Fruit fly (Drosophila melanogaster) whole organism, embryonic: Measurements from ENCODE around the gene ssp7.

Experiments used
- ATbp ChIP-seq: fragments of 200-800 bp; sonication (Bioruptor generic); optimal IDR thresholded peaks from 2 replicates; lab custom pipeline; 2017; ENCODE audit warnings: missing biosample characterization, mild to moderate bottlenecking, missing genetic modification characterization, missing genetic modification reagents
- Abd-B ChIP-seq: fragments of 200-800 bp; sonication (Bioruptor generic); optimal IDR thresholded peaks from 2 replicates; lab custom pipeline; 2018; ENCODE audit warnings: missing biosample characterization, mild to moderate bottlenecking, missing genetic modification characterization, moderate library complexity
- CG10321 ChIP-seq: fragments of 200-800 bp; sonication (Bioruptor generic); IDR thresholded peaks from 2 replicates; pipeline ENCODE4 v1.3.6; 2022; ENCODE audit warnings: missing biosample characterization, missing genetic modification characterization
- CG10366 ChIP-seq: fragments of 200-800 bp; sonication (Bioruptor generic); IDR thresholded peaks from 2 replicates; pipeline ENCODE4 v1.3.6; 2022; ENCODE audit warnings: missing biosample characterization, missing genetic modification characterization
- CG10979 ChIP-seq: fragments of 200-800 bp; sonication (Bioruptor generic); optimal IDR thresholded peaks from 2 replicates; lab custom pipeline; 2018; ENCODE audit warnings: missing biosample characterization, mild to moderate bottlenecking, missing genetic modification characterization, moderate library complexity
- CG11504 ChIP-seq: fragments of 200-800 bp; sonication (Bioruptor generic); optimal IDR thresholded peaks from 3 replicates; lab custom pipeline; 2019; ENCODE audit warnings: missing biosample characterization, mild to moderate bottlenecking, missing genetic modification characterization, moderate library complexity
- CG13123 ChIP-seq: fragments of 200-800 bp; sonication (Bioruptor generic); optimal IDR thresholded peaks from 2 replicates; lab custom pipeline; 2016; ENCODE audit warnings: missing biosample characterization, missing genetic modification characterization
- CG14710 ChIP-seq: fragments of 200-800 bp; sonication (Bioruptor generic); optimal IDR thresholded peaks from 3 replicates; lab custom pipeline; 2019; ENCODE audit warnings: missing biosample characterization, mild to moderate bottlenecking, missing genetic modification characterization, moderate library complexity
- CG15011 ChIP-seq: fragments of 200-800 bp; sonication (Bioruptor generic); optimal IDR thresholded peaks from 3 replicates; lab custom pipeline; 2018; ENCODE audit warnings: missing biosample characterization, mild to moderate bottlenecking, missing genetic modification characterization
- CG15514 ChIP-seq: fragments of 200-800 bp; sonication (Bioruptor generic); optimal IDR thresholded peaks from 3 replicates; lab custom pipeline; 2017; ENCODE audit warnings: missing biosample characterization, missing genetic modification characterization, mild to moderate bottlenecking, moderate library complexity, missing genetic modification reagents
- CG16815 ChIP-seq: fragments of 200-800 bp; sonication (Bioruptor generic); optimal IDR thresholded peaks from 3 replicates; lab custom pipeline; 2017; ENCODE audit warnings: missing biosample characterization, mild to moderate bottlenecking, missing genetic modification characterization
- CG17385 ChIP-seq: fragments of 200-800 bp; sonication (Bioruptor generic); optimal IDR thresholded peaks from 3 replicates; lab custom pipeline; 2018; ENCODE audit warnings: missing biosample characterization, mild to moderate bottlenecking, missing genetic modification characterization
- CG17802 ChIP-seq: fragments of 200-800 bp; sonication (Bioruptor generic); optimal IDR thresholded peaks from 2 replicates; lab custom pipeline; 2018; ENCODE audit warnings: missing biosample characterization, mild to moderate bottlenecking, missing genetic modification characterization, moderate library complexity
- CG2129 ChIP-seq: fragments of 200-800 bp; sonication (Bioruptor generic); IDR thresholded peaks from 2 replicates; pipeline ENCODE4 v1.3.6; 2022; ENCODE audit warnings: missing biosample characterization, missing genetic modification characterization; ENCODE audit not compliant: partially characterized antibody
- CG3163 ChIP-seq: fragments of 200-800 bp; sonication (Bioruptor generic); optimal IDR thresholded peaks from 3 replicates; lab custom pipeline; 2016; ENCODE audit warnings: missing biosample characterization, missing genetic modification characterization
- CG34376 ChIP-seq: fragments of 200-800 bp; sonication (Bioruptor generic); optimal IDR thresholded peaks from 2 replicates; lab custom pipeline; 2018; ENCODE audit warnings: missing biosample characterization, mild to moderate bottlenecking, missing genetic modification characterization
- CG42726 ChIP-seq: fragments of 200-800 bp; sonication (Bioruptor generic); IDR thresholded peaks from 2 replicates; pipeline ENCODE4 v1.3.6; 2022; ENCODE audit warnings: missing biosample characterization, missing genetic modification characterization; ENCODE audit not compliant: partially characterized antibody
- CG4282 ChIP-seq: fragments of 200-800 bp; sonication (Bioruptor generic); optimal IDR thresholded peaks from 2 replicates; lab custom pipeline; 2016; ENCODE audit warnings: missing biosample characterization, missing genetic modification characterization
- CG4424 ChIP-seq: fragments of 200-800 bp; sonication (Bioruptor generic); optimal IDR thresholded peaks from 3 replicates; lab custom pipeline; 2016; ENCODE audit warnings: missing biosample characterization, missing genetic modification characterization
- CG4707 ChIP-seq: fragments of 200-800 bp; sonication (Bioruptor generic); optimal IDR thresholded peaks from 2 replicates; lab custom pipeline; 2018; ENCODE audit warnings: missing biosample characterization, mild to moderate bottlenecking, missing genetic modification characterization, moderate library complexity
- CG4854 ChIP-seq: fragments of 200-800 bp; sonication (Bioruptor generic); optimal IDR thresholded peaks from 2 replicates; lab custom pipeline; 2016; ENCODE audit warnings: missing biosample characterization, missing genetic modification characterization, inconsistent platforms
- CG7357 ChIP-seq: fragments of 200-800 bp; sonication (Bioruptor generic); IDR thresholded peaks from 3 replicates; pipeline ENCODE4 v1.3.6; 2022; ENCODE audit warnings: missing biosample characterization, missing genetic modification characterization
- CG7839 ChIP-seq: fragments of 200-800 bp; sonication (Bioruptor generic); optimal IDR thresholded peaks from 3 replicates; lab custom pipeline; 2018; ENCODE audit warnings: missing biosample characterization, mild to moderate bottlenecking, missing genetic modification characterization, moderate library complexity
- Camta ChIP-seq: fragments of 200-800 bp; sonication (Bioruptor generic); optimal IDR thresholded peaks from 2 replicates; lab custom pipeline; 2016; ENCODE audit warnings: missing biosample characterization, missing genetic modification characterization
- Dbx ChIP-seq: fragments of 200-800 bp; sonication (Bioruptor generic); IDR thresholded peaks from 3 replicates; pipeline ENCODE4 v1.3.6; 2022; ENCODE audit warnings: missing biosample characterization, missing genetic modification characterization
- Dip3 ChIP-seq: fragments of 200-800 bp; sonication (Bioruptor generic); optimal IDR thresholded peaks from 3 replicates; lab custom pipeline; 2016; ENCODE audit warnings: missing biosample characterization, missing genetic modification characterization
- Hsf ChIP-seq: fragments of 200-800 bp; sonication (Bioruptor generic); optimal IDR thresholded peaks from 3 replicates; lab custom pipeline; 2016; ENCODE audit warnings: missing biosample characterization, missing genetic modification characterization
- MTF-1 ChIP-seq: fragments of 200-800 bp; sonication (Bioruptor generic); optimal IDR thresholded peaks from 2 replicates; lab custom pipeline; 2018; ENCODE audit warnings: missing biosample characterization, mild to moderate bottlenecking, missing genetic modification characterization, borderline replicate concordance
- Mad ChIP-seq: fragments of 200-800 bp; sonication (Bioruptor generic); optimal IDR thresholded peaks from 2 replicates; lab custom pipeline; 2016; ENCODE audit warnings: missing biosample characterization, missing genetic modification characterization
- Med ChIP-seq: fragments of 200-800 bp; sonication (Bioruptor generic); peaks from one replicate; lab custom pipeline; 2016; ENCODE audit warnings: missing biosample characterization, missing genetic modification characterization, mild to moderate bottlenecking, inconsistent platforms, moderate library complexity
- Nf-YB ChIP-seq: fragments of 200-800 bp; sonication (Bioruptor generic); optimal IDR thresholded peaks from 3 replicates; lab custom pipeline; 2019; ENCODE audit warnings: missing biosample characterization, mild to moderate bottlenecking, missing genetic modification characterization, moderate library complexity
- NfI ChIP-seq: fragments of 200-800 bp; sonication (Bioruptor generic); optimal IDR thresholded peaks from 3 replicates; lab custom pipeline; 2018; ENCODE audit warnings: missing biosample characterization, mild to moderate bottlenecking, missing genetic modification characterization, moderate library complexity
- Sin3A ChIP-seq: fragments of >200 bp; optimal IDR thresholded peaks from 2 replicates; lab custom pipeline; 2018
- Trl ChIP-seq, 3 experiments: fragments of >200 bp in 2 of 3; fragments of 200-800 bp in 1 of 3; sonication (Bioruptor generic) in 1 of 3; optimal IDR thresholded peaks; 2 replicates in 1 of 3; 3 replicates in 2 of 3; lab custom pipeline; 2016 to 2017; ENCODE audit warnings: missing biosample characterization in 1 of 3, missing genetic modification characterization in 1 of 3
- ash1 ChIP-seq: fragments of 200-800 bp; sonication (Bioruptor generic); optimal IDR thresholded peaks from 2 replicates; lab custom pipeline; 2018; ENCODE audit warnings: missing biosample characterization, mild to moderate bottlenecking, missing genetic modification characterization
- cad ChIP-seq: fragments of >200 bp; optimal IDR thresholded peaks from 2 replicates; lab custom pipeline; 2017; ENCODE audit warnings: missing biosample characterization, missing genetic modification characterization
- chif ChIP-seq, 2 experiments: fragments of 200-800 bp; sonication (Bioruptor generic); optimal IDR thresholded peaks; 3 replicates each; lab custom pipeline; 2016; ENCODE audit warnings: missing biosample characterization in 2 of 2, missing genetic modification characterization in 2 of 2
- crol ChIP-seq: fragments of 200-800 bp; sonication (Bioruptor generic); IDR thresholded peaks from 2 replicates; pipeline ENCODE4 v1.3.6; 2022; ENCODE audit warnings: missing biosample characterization, missing genetic modification characterization
- cwo ChIP-seq: fragments of 200-800 bp; sonication (Bioruptor generic); optimal IDR thresholded peaks from 3 replicates; lab custom pipeline; 2017; ENCODE audit warnings: missing biosample characterization, missing genetic modification characterization, mild to moderate bottlenecking, moderate library complexity, missing genetic modification reagents
- disco-r ChIP-seq: fragments of 200-800 bp; sonication (Bioruptor generic); optimal IDR thresholded peaks from 2 replicates; lab custom pipeline; 2016; ENCODE audit warnings: missing biosample characterization, missing genetic modification characterization
- ftz-f1 ChIP-seq: fragments of 200-800 bp; sonication (Bioruptor generic); optimal IDR thresholded peaks from 2 replicates; lab custom pipeline; 2016; ENCODE audit warnings: missing biosample characterization, missing genetic modification characterization
- gsb-n ChIP-seq: fragments of 200-800 bp; sonication (Bioruptor generic); optimal IDR thresholded peaks from 3 replicates; lab custom pipeline; 2018; ENCODE audit warnings: missing biosample characterization, mild to moderate bottlenecking, missing genetic modification characterization
- hkb ChIP-seq, 2 experiments: fragments of 200-800 bp in 1 of 2; fragments of >200 bp in 1 of 2; sonication (Bioruptor generic) in 1 of 2; IDR thresholded peaks in 1 of 2; optimal IDR thresholded peaks in 1 of 2; 2 replicates each; pipeline versions ENCODE4 v1.3.6 to Lab custom; 2017 to 2022; ENCODE audit warnings: missing biosample characterization in 1 of 2, missing genetic modification characterization in 1 of 2
- kay ChIP-seq: fragments of 200-800 bp; sonication (Bioruptor generic); optimal IDR thresholded peaks from 2 replicates; lab custom pipeline; 2016; ENCODE audit warnings: missing biosample characterization, missing genetic modification characterization
- lola ChIP-seq, 3 experiments: fragments of >200 bp in 2 of 3; fragments of 200-800 bp in 1 of 3; sonication (Bioruptor generic) in 1 of 3; optimal IDR thresholded peaks; 2 replicates each; lab custom pipeline; 2017 to 2019; ENCODE audit warnings: missing biosample characterization in 3 of 3, missing genetic modification characterization in 3 of 3, mild to moderate bottlenecking in 1 of 3, moderate library complexity in 1 of 3
- nom ChIP-seq: fragments of 200-800 bp; sonication (Bioruptor generic); optimal IDR thresholded peaks from 2 replicates; lab custom pipeline; 2017; ENCODE audit warnings: missing biosample characterization, missing genetic modification characterization, mild to moderate bottlenecking, moderate library complexity, missing genetic modification reagents
- rib ChIP-seq: fragments of 200-800 bp; sonication (Bioruptor generic); IDR thresholded peaks from 2 replicates; pipeline ENCODE4 v1.3.6; 2022; ENCODE audit warnings: missing biosample characterization, missing genetic modification characterization
- zf30C ChIP-seq: fragments of 200-800 bp; sonication (Bioruptor generic); optimal IDR thresholded peaks from 3 replicates; lab custom pipeline; 2018; ENCODE audit warnings: missing biosample characterization, mild to moderate bottlenecking, missing genetic modification characterization

Gene ssp7

DNA sequence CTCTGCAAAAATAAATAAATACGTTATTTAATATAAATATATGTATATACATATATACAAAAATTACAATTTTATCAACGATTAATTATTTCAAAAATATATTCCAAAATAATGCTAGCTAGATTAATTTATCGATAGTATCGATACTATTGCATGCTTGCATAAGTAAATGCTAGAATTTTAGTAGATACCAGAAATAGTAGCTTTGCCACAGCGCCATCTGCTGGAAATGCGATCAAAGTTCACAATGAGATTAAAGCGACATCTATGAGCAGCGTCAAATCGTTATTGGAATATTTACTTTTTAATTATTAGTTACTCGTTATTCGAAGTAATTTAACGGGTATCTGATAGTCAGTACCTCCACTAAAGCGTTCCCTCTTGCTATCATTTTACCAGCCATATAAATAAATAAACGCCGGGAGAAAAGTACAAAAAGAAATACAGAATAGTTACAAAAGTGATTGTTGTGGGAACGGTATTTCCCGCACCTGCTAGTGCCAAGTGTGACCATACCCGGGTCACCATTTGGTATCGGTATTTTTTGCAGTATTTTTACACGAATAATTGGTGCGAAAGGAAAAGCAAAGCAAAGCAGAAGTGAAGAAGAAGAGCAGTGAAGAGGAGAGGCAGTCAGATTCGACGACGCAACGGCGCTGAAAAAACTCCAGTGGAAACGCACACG, 13.9 kb upstream of the ssp7 start, which contains the start of the genes rtv and Dlic (continued):
- TF ChIP-seq CG3163 (GFP tag; lab: Kevin White, UChicago) (no peak), disco-r (GFP tag; lab: Kevin White, UChicago) (no peak), Dbx (GFP tag; lab: Robert Waterston, UW) (no peak), CG42726 (GFP tag; lab: Robert Waterston, UW) (0 out of 2 replicates have a peak, but pooled peaks have one; percentile 37), gsb-n (tag; lab: Kevin White, UChicago) (peak; percentile 20), CG2129 (peak; percentile 76), CG13123 (GFP tag; lab: Kevin White, UChicago) (no peak), Med (GFP tag; lab: Kevin White, UChicago) (peak; percentile 85), CG4424 (GFP tag; lab: Kevin White, UChicago) (no peak), Camta (GFP tag; lab: Kevin White, UChicago) (peak; percentile 14), cad (GFP tag; lab: Kevin White, UChicago) (no peak), CG15514 (peak; percentile 48), ftz-f1 (no peak), CG15011 (no peak), CG17385 (GFP tag; lab: Kevin White, UChicago) (peak; percentile 92), MTF-1 (no peak), Mad (no peak), ATbp (no peak), CG7839 (tag; lab: Kevin White, UChicago) (peak; percentile 15), CG4707 (no peak), lola (GFP tag; optimal IDR thresholded peaks at IDR 0.05; lab: Kevin White, UChicago) (no peak), CG11504 (tag; lab: Kevin White, UChicago) (peak; percentile 44), CG4854 (no peak), nom (GFP tag; lab: Kevin White, UChicago) (no peak), Hsf (GFP tag; lab: Kevin White, UChicago) (peak; percentile 42), CG4282 (GFP tag; lab: Kevin White, UChicago) (no peak), kay (GFP tag; lab: Kevin White, UChicago) (no peak), CG10366 (GFP tag; lab: Robert Waterston, UW) (no peak), cwo (GFP tag; lab: Kevin White, UChicago) (no peak), ash1 (no peak), CG10979 (tag; lab: Kevin White, UChicago) (no peak), Dip3 (no peak), crol (peak; percentile 64), Sin3A (lab: Kevin White, UChicago) (peak; percentile 68), CG34376 (no peak), CG10321 (no peak), CG17802 (tag; lab: Kevin White, UChicago) (no peak), CG16815 (GFP tag; lab: Kevin White, UChicago) (no peak), rib (GFP tag; lab: Robert Waterston, UW) (no peak), NfI (no peak), chif (GFP tag; optimal IDR thresholded peaks at IDR 0.05; lab: Kevin White, UChicago) (peak in 1 of 2 experiments; percentile 10), hkb (optimal IDR thresholded peaks at IDR 0.05; lab: Kevin White, UChicago) (no peak), hkb (GFP tag; IDR thresholded peaks at IDR 0.05; lab: Robert Waterston, UW) (no peak), Trl (optimal IDR thresholded peaks at IDR 0.05; lab: Kevin White, UChicago) (no peak), Trl (GFP tag; optimal IDR thresholded peaks at IDR 0.05; lab: Kevin White, UChicago) (peak; percentile 10), Nf-YB (no peak), Abd-B (GFP tag; lab: Kevin White, UChicago) (peak; percentile 25), CG14710 (peak; percentile 63), zf30C (GFP tag; lab: Kevin White, UChicago) (no peak), CG7357 (GFP tag; lab: Robert Waterston, UW) (no peak)
